Fruit fly (Drosophila melanogaster): ENCODE results near the gene CG15577.

Gene CG15577

DNA sequence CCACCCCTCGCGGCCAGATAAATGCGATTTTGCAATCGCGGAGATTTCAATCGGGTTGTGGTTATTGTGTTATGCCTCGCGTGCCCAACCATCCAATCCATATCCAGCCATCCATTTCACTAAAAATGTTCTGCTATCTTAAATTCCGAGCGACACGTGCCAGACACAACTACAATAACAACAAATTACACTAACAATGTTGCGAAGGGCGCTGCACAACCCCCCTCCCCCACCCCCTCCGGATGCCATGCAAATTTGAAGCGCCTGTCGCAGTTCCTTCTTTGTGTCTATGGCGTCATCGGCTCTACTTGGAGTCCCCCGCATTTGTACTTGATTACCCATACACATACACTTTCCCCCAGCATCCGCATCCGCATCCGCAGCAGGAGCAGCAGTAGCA lies 11.5 kb downstream of the CG15577 start:
- TF ChIP-seq noc (tag; optimal IDR thresholded peaks at IDR 0.05): no peak

DNA sequence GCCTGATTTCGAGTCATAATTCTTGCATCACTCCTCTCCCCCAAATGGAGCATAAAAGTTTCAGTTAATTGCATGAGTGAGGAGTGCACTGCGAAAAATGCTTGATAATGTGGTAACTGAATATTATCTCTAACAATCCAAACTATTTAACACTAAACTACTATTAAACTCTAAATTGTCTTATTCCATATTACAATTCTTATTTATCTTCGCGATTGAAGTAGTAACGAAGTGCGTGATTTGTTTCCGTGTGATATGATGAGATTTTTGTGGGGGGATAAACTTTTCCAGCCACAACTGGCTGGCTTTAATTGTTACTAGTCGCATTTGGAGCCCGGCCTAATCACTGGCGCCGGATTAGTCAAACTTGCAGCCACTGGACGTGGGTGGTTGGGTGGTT lies 12.5 kb downstream of the CG15577 start:
- TF ChIP-seq noc (tag; optimal IDR thresholded peaks at IDR 0.05): no peak

DNA sequence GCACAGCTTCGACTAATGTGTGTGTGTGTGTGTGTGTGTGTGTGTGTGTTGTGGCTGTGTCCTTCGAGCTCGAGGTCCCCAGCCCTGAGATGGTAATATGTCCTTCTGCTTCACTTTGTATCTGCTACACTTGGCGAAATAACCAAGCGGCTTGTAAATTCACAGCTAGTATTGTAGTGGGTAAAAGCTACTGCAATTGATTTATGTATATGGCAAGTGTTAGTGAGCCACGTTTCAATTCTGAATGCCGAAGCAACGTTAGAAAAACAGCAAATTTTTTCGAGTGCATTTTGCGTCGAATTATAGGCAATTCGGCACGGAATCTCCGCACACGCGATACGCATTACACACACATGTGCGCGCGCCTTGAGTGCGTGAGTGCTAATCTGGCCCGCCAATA lies 14.1 kb downstream of the CG15577 start:
- no peak for TF ChIP-seq noc (tag; optimal IDR thresholded peaks at IDR 0.05)

DNA sequence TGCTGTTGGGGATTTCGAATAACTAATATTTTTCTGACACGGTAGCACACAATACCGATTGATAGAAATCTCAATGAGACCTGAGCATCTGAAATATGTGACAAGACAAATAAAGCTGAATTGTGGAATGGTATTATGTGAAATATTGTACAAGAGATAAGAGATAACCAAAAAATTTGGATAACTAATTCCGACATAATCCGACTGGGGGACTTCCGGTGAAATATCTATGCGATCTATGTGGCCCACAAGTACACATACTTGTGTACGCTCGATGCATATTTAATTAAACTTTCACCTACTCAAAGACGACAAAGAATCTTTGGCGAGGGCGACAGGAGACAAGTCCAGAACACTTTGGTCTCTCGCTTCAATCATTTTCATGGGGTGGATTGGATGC lies 24.1 kb downstream of the CG15577 start, which contains the start of gene CG15576:
CG15576 (minus strand) TSS at position 101 of the 400 bp plus-strand sequence.
- TF ChIP-seq noc (tag; optimal IDR thresholded peaks at IDR 0.05): no peak

DNA sequence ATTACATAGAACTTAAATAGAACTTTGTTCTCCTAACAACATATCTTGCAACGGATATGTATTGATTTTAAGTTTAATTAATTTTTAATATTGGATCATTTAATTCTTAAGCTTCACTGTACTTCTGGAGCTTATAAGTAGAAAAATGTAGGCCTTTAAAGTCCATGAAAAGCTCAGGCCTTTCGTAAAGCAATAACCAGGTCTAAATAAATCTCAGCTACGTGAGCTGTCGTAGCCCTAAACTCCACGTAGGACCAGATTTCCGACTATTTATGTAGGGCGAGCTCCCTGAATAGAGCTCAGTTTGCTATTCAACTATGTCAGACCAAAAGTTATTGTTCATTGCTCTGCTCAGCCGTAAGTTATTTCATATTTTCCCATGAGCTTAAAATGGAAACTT lies 28.7 kb downstream of the CG15577 start, which contains the start of gene CG43135:
CG43135 (plus strand) TSS at position 301 of the 400 bp plus-strand sequence.
- TF ChIP-seq noc (tag; optimal IDR thresholded peaks at IDR 0.05): no peak

DNA sequence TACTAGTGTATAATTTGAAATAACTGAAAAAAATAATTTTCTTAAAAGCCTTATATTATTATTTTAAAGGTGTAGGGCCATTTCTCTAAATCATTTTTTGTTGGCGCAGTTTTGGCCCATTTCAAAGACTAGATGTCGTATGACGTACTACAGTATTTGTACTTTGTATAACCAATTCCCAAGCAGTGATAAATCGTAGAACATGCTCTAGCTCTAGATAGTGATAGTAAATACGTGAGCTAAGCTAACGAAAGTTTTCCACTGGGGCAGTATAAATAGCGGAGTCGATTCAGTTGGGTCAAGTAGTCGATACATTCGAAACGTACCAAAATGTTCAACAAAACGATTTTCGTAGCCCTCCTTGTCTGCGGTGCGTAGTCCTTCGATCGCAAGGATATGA lies 29.8 kb downstream of the CG15577 start, which contains the start of gene CG43134:
CG43134 (plus strand) TSS at position 301 of the 400 bp plus-strand sequence.
- no peak for TF ChIP-seq noc (tag; optimal IDR thresholded peaks at IDR 0.05)

DNA sequence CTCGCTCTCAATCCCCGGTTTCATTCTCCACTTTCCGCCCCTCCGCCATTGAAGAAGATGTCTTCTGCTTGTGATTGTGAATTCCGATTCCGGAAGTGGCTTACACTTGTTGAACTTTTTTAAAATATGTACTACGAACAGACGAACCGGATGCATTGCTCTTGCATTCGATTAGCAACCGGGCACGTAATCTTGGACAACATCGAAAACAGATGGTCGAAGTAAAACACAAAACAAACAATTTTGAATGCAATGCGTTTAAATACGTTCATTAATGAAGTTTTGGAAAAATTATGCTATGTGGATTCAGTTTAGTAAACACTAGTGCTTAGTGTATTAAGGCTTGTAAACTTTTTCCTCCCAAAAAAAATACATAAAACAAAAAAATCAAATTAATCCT lies 30.8 kb downstream of the CG15577 start, which contains the start of gene Muc4B:
Muc4B (minus strand) TSS at position 101 of the 400 bp plus-strand sequence.
- TF ChIP-seq noc (tag; optimal IDR thresholded peaks at IDR 0.05): no peak

DNA sequence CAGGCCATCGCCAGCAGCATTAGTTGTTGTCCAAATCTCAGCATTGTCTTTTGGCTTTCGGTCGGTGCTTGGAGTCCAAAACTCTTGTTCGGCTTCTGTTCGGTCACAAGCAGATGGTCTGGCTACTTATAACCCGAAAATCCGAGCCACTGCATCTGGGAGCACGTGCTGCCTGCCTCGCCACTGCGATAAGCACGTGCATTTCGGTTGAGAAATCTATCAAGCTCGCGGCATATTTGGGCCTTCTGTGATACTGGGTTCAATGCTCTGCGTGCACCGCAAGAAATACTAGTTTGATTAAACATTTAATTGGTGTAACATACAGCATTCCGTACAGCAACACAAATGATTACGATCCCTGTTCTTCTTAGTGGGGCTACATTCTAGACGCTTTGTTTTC lies 34.1 kb downstream of the CG15577 start, which contains the start of gene Femcoat:
Femcoat (minus strand) TSS at position 101 of the 400 bp plus-strand sequence.
- no peak for TF ChIP-seq noc (tag; optimal IDR thresholded peaks at IDR 0.05)

DNA sequence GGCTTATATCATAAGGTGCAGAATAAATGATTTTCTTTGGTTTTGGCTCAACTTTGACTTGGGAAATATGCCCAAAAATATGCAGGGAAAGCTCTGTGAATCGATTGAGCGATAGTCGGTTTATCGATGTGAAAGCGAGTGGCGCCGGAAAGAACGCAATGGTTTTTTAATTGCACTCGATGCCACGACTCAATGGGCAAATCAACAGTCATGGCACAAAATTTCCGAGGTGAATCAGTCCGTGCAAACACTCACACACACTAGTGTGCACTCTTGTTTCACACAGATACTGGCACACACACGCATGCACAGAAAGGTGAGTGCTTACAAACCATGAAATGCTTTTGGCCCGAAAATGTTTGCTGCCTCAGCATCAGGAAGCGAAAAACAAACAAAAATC lies 36.7 kb downstream of the CG15577 start:
- no peak for TF ChIP-seq noc (tag; optimal IDR thresholded peaks at IDR 0.05)

All from whole organism, larva.